Worm (Caenorhabditis elegans) whole organism, mixed stage, embryonic: ENCODE data around the gene srpa-72.

ENCODE experiments used
- M03D4.4 ChIP-seq: sonication (generic microtip); optimal IDR thresholded peaks from 2 replicates; lab custom pipeline; 2017; ENCODE audit warnings: mild to moderate bottlenecking, missing genetic modification characterization, missing compliant biosample characterization
- bed-3 ChIP-seq: fragments of 200-800 bp; sonication (Bioruptor generic); optimal IDR thresholded peaks from 3 replicates; lab custom pipeline; 2018; ENCODE audit warnings: mild to moderate bottlenecking, missing genetic modification characterization, moderate library complexity, missing compliant biosample characterization
- blmp-1 ChIP-seq: fragments of 150-350 bp; optimal IDR thresholded peaks from 2 replicates; lab custom pipeline; 2014; ENCODE audit warnings: missing biosample characterization, missing genetic modification characterization
- ceh-39 ChIP-seq: fragments of 150-350 bp; optimal IDR thresholded peaks from 2 replicates; lab custom pipeline; 2014; ENCODE audit warnings: missing biosample characterization, missing genetic modification characterization
- ceh-43 ChIP-seq: fragments of 200-800 bp; sonication (Bioruptor generic); optimal IDR thresholded peaks from 2 replicates; lab custom pipeline; 2018; ENCODE audit warnings: mild to moderate bottlenecking, missing genetic modification characterization, moderate library complexity, missing compliant biosample characterization
- ceh-83 ChIP-seq: fragments of 200-800 bp; sonication (Bioruptor generic); optimal IDR thresholded peaks from 2 replicates; lab custom pipeline; 2018; ENCODE audit warnings: mild to moderate bottlenecking, missing genetic modification characterization, missing compliant biosample characterization
- ces-1 ChIP-seq: fragments of 150-350 bp; optimal IDR thresholded peaks from 2 replicates; lab custom pipeline; 2014; ENCODE audit warnings: missing biosample characterization, missing genetic modification reagents, missing genetic modification characterization
- cnd-1 ChIP-seq: fragments of 200-800 bp; sonication (Bioruptor generic); optimal IDR thresholded peaks from 2 replicates; lab custom pipeline; 2018; ENCODE audit warnings: mild to moderate bottlenecking, missing genetic modification characterization, missing compliant biosample characterization
- drap-1 ChIP-seq: fragments of 200-800 bp; sonication (Bioruptor generic); optimal IDR thresholded peaks from 3 replicates; lab custom pipeline; 2018; ENCODE audit warnings: mild to moderate bottlenecking, missing genetic modification characterization, missing compliant biosample characterization
- elt-1 ChIP-seq: sonication (generic microtip); optimal IDR thresholded peaks from 2 replicates; lab custom pipeline; 2017; ENCODE audit warnings: missing genetic modification characterization, mild to moderate bottlenecking, missing compliant biosample characterization, antibody characterized with exemption, moderate library complexity, borderline replicate concordance; ENCODE audit not compliant: insufficient read depth
- elt-3 ChIP-seq: fragments of 150-350 bp; optimal IDR thresholded peaks from 2 replicates; lab custom pipeline; 2014; ENCODE audit warnings: missing biosample characterization, missing genetic modification characterization
- flh-1 ChIP-seq: fragments of 200-800 bp; sonication (Bioruptor generic); optimal IDR thresholded peaks from 2 replicates; lab custom pipeline; 2018; ENCODE audit warnings: mild to moderate bottlenecking, missing genetic modification characterization, moderate library complexity, missing compliant biosample characterization
- ham-2 ChIP-seq: fragments of 200-800 bp; sonication (Bioruptor generic); optimal IDR thresholded peaks from 2 replicates; lab custom pipeline; 2018; ENCODE audit warnings: mild to moderate bottlenecking, missing genetic modification characterization, missing compliant biosample characterization
- hlh-1 ChIP-seq: fragments of 150-350 bp; optimal IDR thresholded peaks from 2 replicates; lab custom pipeline; 2014; ENCODE audit warnings: missing biosample characterization, missing genetic modification reagents, missing genetic modification characterization
- lin-13 ChIP-seq: fragments of 150-350 bp; optimal IDR thresholded peaks from 2 replicates; lab custom pipeline; 2014; ENCODE audit warnings: missing biosample characterization, missing genetic modification characterization
- lin-32 ChIP-seq: fragments of 200-800 bp; sonication (Bioruptor generic); optimal IDR thresholded peaks from 2 replicates; lab custom pipeline; 2018; ENCODE audit warnings: mild to moderate bottlenecking, missing genetic modification characterization, missing compliant biosample characterization
- mab-5 ChIP-seq: fragments of 150-350 bp; optimal IDR thresholded peaks from 2 replicates; lab custom pipeline; 2014; ENCODE audit warnings: missing biosample characterization, missing genetic modification characterization
- mep-1 ChIP-seq: fragments of 150-350 bp; optimal IDR thresholded peaks from 2 replicates; lab custom pipeline; 2017; ENCODE audit warnings: missing biosample characterization, missing genetic modification reagents, missing genetic modification characterization, inconsistent platforms
- mls-2 ChIP-seq: sonication (generic microtip); optimal IDR thresholded peaks from 2 replicates; lab custom pipeline; 2016; ENCODE audit warnings: mild to moderate bottlenecking, missing genetic modification characterization, moderate library complexity, missing compliant biosample characterization
- nhr-12 ChIP-seq: fragments of 150-350 bp; optimal IDR thresholded peaks from 2 replicates; lab custom pipeline; 2014; ENCODE audit warnings: missing biosample characterization, missing genetic modification characterization
- nhr-237 ChIP-seq: fragments of 150-350 bp; optimal IDR thresholded peaks from 2 replicates; lab custom pipeline; 2014; ENCODE audit warnings: missing biosample characterization, missing genetic modification characterization
- nhr-28 ChIP-seq: fragments of 150-350 bp; optimal IDR thresholded peaks from 2 replicates; lab custom pipeline; 2014; ENCODE audit warnings: missing biosample characterization, missing genetic modification characterization
- nhr-76 ChIP-seq: sonication (generic microtip); optimal IDR thresholded peaks from 2 replicates; lab custom pipeline; 2017; ENCODE audit warnings: missing biosample characterization, missing genetic modification characterization
- pha-4 ChIP-seq: fragments of 150-350 bp; optimal IDR thresholded peaks from 2 replicates; lab custom pipeline; 2018; ENCODE audit warnings: missing biosample characterization, missing genetic modification reagents, missing genetic modification characterization
- sem-2 ChIP-seq: fragments of 200-800 bp; sonication (Bioruptor generic); optimal IDR thresholded peaks from 2 replicates; lab custom pipeline; 2018; ENCODE audit warnings: mild to moderate bottlenecking, missing genetic modification characterization, missing compliant biosample characterization
- snpc-4 ChIP-seq: fragments of 150-350 bp; optimal IDR thresholded peaks from 2 replicates; lab custom pipeline; 2014; ENCODE audit warnings: missing biosample characterization, missing genetic modification characterization
- sptf-1 ChIP-seq: sonication (generic microtip); optimal IDR thresholded peaks from 2 replicates; lab custom pipeline; 2017; ENCODE audit warnings: mild to moderate bottlenecking, missing genetic modification characterization, moderate library complexity, missing compliant biosample characterization
- tbx-8 ChIP-seq: fragments of 200-800 bp; sonication (Bioruptor generic); optimal IDR thresholded peaks from 2 replicates; lab custom pipeline; 2018; ENCODE audit warnings: mild to moderate bottlenecking, missing genetic modification characterization, moderate library complexity, missing compliant biosample characterization
- unc-39 ChIP-seq: fragments of 150-350 bp; optimal IDR thresholded peaks from 2 replicates; lab custom pipeline; 2014; ENCODE audit warnings: missing biosample characterization, missing genetic modification characterization
- zip-8 ChIP-seq: fragments of 150-350 bp; optimal IDR thresholded peaks from 2 replicates; lab custom pipeline; 2014; ENCODE audit warnings: missing biosample characterization, missing genetic modification characterization

Gene srpa-72

ce11 chrII:2752999-2753398, 34.3 kb upstream of the srpa-72 start, which contains the start of gene F29A7.3:
TSS of gene F29A7.3 (plus strand) at chrII:2753299.
- TF ChIP-seq cnd-1 (tag; lab: Kevin White, UChicago) = no peak
- TF ChIP-seq mep-1 = no peak
- TF ChIP-seq lin-13 (tag; lab: Kevin White, UChicago) = no peak
- TF ChIP-seq nhr-76 (tag; lab: Kevin White, UChicago) = no peak
- no peak for TF ChIP-seq pha-4
- no peak for TF ChIP-seq nhr-237
- TF ChIP-seq snpc-4 (tag; lab: Kevin White, UChicago) = no peak
- TF ChIP-seq M03D4.4 (tag; lab: Kevin White, UChicago) = no peak
- TF ChIP-seq zip-8 (tag; lab: Kevin White, UChicago) = no peak
- TF ChIP-seq ceh-43 (GFP tag; lab: Kevin White, UChicago) = no peak
- TF ChIP-seq ham-2 (GFP tag; lab: Kevin White, UChicago) = no peak
- no peak for TF ChIP-seq unc-39 (tag; lab: Kevin White, UChicago)
- TF ChIP-seq bed-3 (GFP tag; lab: Kevin White, UChicago) = no peak
- no peak for TF ChIP-seq ceh-83 (GFP tag; lab: Kevin White, UChicago)
- no peak for TF ChIP-seq elt-3 (tag; lab: Kevin White, UChicago)
- no peak for TF ChIP-seq mls-2 (tag; lab: Kevin White, UChicago)
- TF ChIP-seq ces-1 = no peak
- TF ChIP-seq flh-1 (GFP tag; lab: Kevin White, UChicago) = no peak

- TF ChIP-seq lin-32 (GFP tag; lab: Kevin White, UChicago) (no peak), ceh-83 (GFP tag; lab: Kevin White, UChicago) (no peak), nhr-12 (tag; lab: Kevin White, UChicago) (no peak), snpc-4 (tag; lab: Kevin White, UChicago) (no peak), flh-1 (GFP tag; lab: Kevin White, UChicago) (no peak), ceh-43 (GFP tag; lab: Kevin White, UChicago) (no peak), lin-13 (tag; lab: Kevin White, UChicago) (no peak), mep-1 (no peak)
Observed at ce11 chrII:2754595-2754994, 32.7 kb upstream of the srpa-72 start.

ce11 chrII:2756351-2756750, 30.9 kb upstream of the srpa-72 start:
- no peak for TF ChIP-seq flh-1 (GFP tag; lab: Kevin White, UChicago)
- no peak for TF ChIP-seq nhr-28 (tag; lab: Kevin White, UChicago)
- no peak for TF ChIP-seq drap-1 (GFP tag; lab: Kevin White, UChicago)
- no peak for TF ChIP-seq hlh-1 (tag; lab: Kevin White, UChicago)
- no peak for TF ChIP-seq nhr-76 (tag; lab: Kevin White, UChicago)
- TF ChIP-seq ham-2 (GFP tag; lab: Kevin White, UChicago) = no peak
- no peak for TF ChIP-seq sem-2
- no peak for TF ChIP-seq elt-1 (tag; lab: Kevin White, UChicago)
- no peak for TF ChIP-seq snpc-4 (tag; lab: Kevin White, UChicago)
- no peak for TF ChIP-seq unc-39 (tag; lab: Kevin White, UChicago)
- TF ChIP-seq tbx-8 (GFP tag; lab: Kevin White, UChicago) = no peak
- no peak for TF ChIP-seq mls-2 (tag; lab: Kevin White, UChicago)
- no peak for TF ChIP-seq blmp-1 (tag; lab: Kevin White, UChicago)
- TF ChIP-seq nhr-237 = no peak
- TF ChIP-seq ceh-39 (tag; lab: Kevin White, UChicago) = no peak
- TF ChIP-seq M03D4.4 (tag; lab: Kevin White, UChicago) = no peak
- no peak for TF ChIP-seq bed-3 (GFP tag; lab: Kevin White, UChicago)
- no peak for TF ChIP-seq ces-1
- no peak for TF ChIP-seq sptf-1 (tag; lab: Kevin White, UChicago)
- TF ChIP-seq, all 35 proteins: peak for 0

- TF ChIP-seq mab-5 (tag; lab: Kevin White, UChicago) (no peak), flh-1 (GFP tag; lab: Kevin White, UChicago) (no peak), lin-32 (GFP tag; lab: Kevin White, UChicago) (no peak), drap-1 (GFP tag; lab: Kevin White, UChicago) (no peak), mep-1 (no peak), ces-1 (no peak), nhr-28 (tag; lab: Kevin White, UChicago) (no peak), zip-8 (tag; lab: Kevin White, UChicago) (no peak), elt-3 (tag; lab: Kevin White, UChicago) (no peak), cnd-1 (tag; lab: Kevin White, UChicago) (no peak), unc-39 (tag; lab: Kevin White, UChicago) (no peak), bed-3 (GFP tag; lab: Kevin White, UChicago) (no peak), mls-2 (tag; lab: Kevin White, UChicago) (no peak), sem-2 (no peak), nhr-237 (no peak), M03D4.4 (tag; lab: Kevin White, UChicago) (no peak), ceh-83 (GFP tag; lab: Kevin White, UChicago) (no peak)
Observed at ce11 chrII:2757954-2758353, 29.3 kb upstream of the srpa-72 start, which contains the start of gene F29A7.8. TSS of gene F29A7.8 (minus strand) at chrII:2758054.
